Worm (Caenorhabditis elegans): Measurements from ENCODE around the gene C35D10.6.

- TF ChIP-seq fkh-10 (GFP tag; optimal IDR thresholded peaks at IDR 0.05), result no peak
- TF ChIP-seq nhr-28 (tag; optimal IDR thresholded peaks at IDR 0.05), result no peak
- no peak for TF ChIP-seq pqm-1 (tag; optimal IDR thresholded peaks at IDR 0.05)
- no peak for TF ChIP-seq egl-27 (tag; optimal IDR thresholded peaks at IDR 0.05)
- TF ChIP-seq jun-1 (tag; optimal IDR thresholded peaks at IDR 0.05), result no peak
- no peak for TF ChIP-seq ceh-16 (tag; optimal IDR thresholded peaks at IDR 0.05)
Observed at ce11 chrIII:4849739-4850138, 9.4 kb upstream of the C35D10.6 start, which contains the start of gene nonu-1.

All from whole organism, L3 larva.